Fruit fly (Drosophila melanogaster): Measurements from ENCODE around the gene Nepl17.

Gene Nepl17

dm6 chr3R:28851530-28851929 is 21.2 kb upstream of the Nepl17 start (continued):
- TF ChIP-seq Hmx (GFP tag; optimal IDR thresholded peaks at IDR 0.05) (no peak), rib (GFP tag; IDR thresholded peaks at IDR 0.05) (0 out of 2 replicates have a peak, but pooled peaks have one; percentile 27), nom (GFP tag; optimal IDR thresholded peaks at IDR 0.05) (peak; percentile 38), so (GFP tag; IDR thresholded peaks at IDR 0.05) (no peak)

- TF ChIP-seq kah (GFP tag; optimal IDR thresholded peaks at IDR 0.05) (no peak), CG7556 (GFP tag; optimal IDR thresholded peaks at IDR 0.05) (peak; percentile 53), CG17361 (GFP tag; IDR thresholded peaks at IDR 0.05) (peak; percentile 59; the same call in 2 of the 3 replicates), tna (GFP tag; IDR thresholded peaks at IDR 0.05; ENCODE audit: partially characterized antibody) (no peak), CG6272 (GFP tag; IDR thresholded peaks at IDR 0.05) (no peak), D (optimal IDR thresholded peaks at IDR 0.05) (no peak), D (GFP tag; optimal IDR thresholded peaks at IDR 0.05) (peak; percentile 38), tio (GFP tag; optimal IDR thresholded peaks at IDR 0.05) (peak; percentile 5), fd96Cb (tag; optimal IDR thresholded peaks at IDR 0.05) (peak; percentile 26), ems (GFP tag; optimal IDR thresholded peaks at IDR 0.05) (no peak), cwo (GFP tag; optimal IDR thresholded peaks at IDR 0.05) (no peak), Neu2 (GFP tag; optimal IDR thresholded peaks at IDR 0.05; ENCODE audit: borderline replicate concordance) (no peak), CG10267 (tag; optimal IDR thresholded peaks at IDR 0.05) (peak; percentile 12), CG30403 (GFP tag; optimal IDR thresholded peaks at IDR 0.05) (peak; percentile 39), Ets65A (GFP tag) (peak; percentile 83), CG10462 (GFP tag; optimal IDR thresholded peaks at IDR 0.05) (no peak), Oli (tag; optimal IDR thresholded peaks at IDR 0.05) (peak; percentile 16), CG11504 (tag; optimal IDR thresholded peaks at IDR 0.05) (peak; percentile 25), NfI (GFP tag; optimal IDR thresholded peaks at IDR 0.05) (no peak), CG4424 (GFP tag; optimal IDR thresholded peaks at IDR 0.05) (peak; percentile 8), CG1529 (GFP tag; optimal IDR thresholded peaks at IDR 0.05) (peak; percentile 28), phol (tag; optimal IDR thresholded peaks at IDR 0.05) (peak; percentile 45), nmo (GFP tag; optimal IDR thresholded peaks at IDR 0.05) (peak; percentile 34), stwl (tag; optimal IDR thresholded peaks at IDR 0.05) (no peak), ro (GFP tag; IDR thresholded peaks at IDR 0.05) (no peak), Ssrp (tag; optimal IDR thresholded peaks at IDR 0.05) (peak; percentile 16), CG10209 (GFP tag; optimal IDR thresholded peaks at IDR 0.05) (peak; percentile 14), CG7839 (tag; optimal IDR thresholded peaks at IDR 0.05) (peak; percentile 32), tin (GFP tag; optimal IDR thresholded peaks at IDR 0.05) (peak; percentile 18), zfh1 (GFP tag; IDR thresholded peaks at IDR 0.05) (no peak), HLH54F (GFP tag; optimal IDR thresholded peaks at IDR 0.05) (no peak), CG13287 (GFP tag; IDR thresholded peaks at IDR 0.05; ENCODE audit: partially characterized antibody) (no peak), Sox102F (GFP tag; optimal IDR thresholded peaks at IDR 0.05) (peak; percentile 41), dmrt99B (tag; optimal IDR thresholded peaks at IDR 0.05) (peak; percentile 5), CG18619 (GFP tag; optimal IDR thresholded peaks at IDR 0.05) (no peak), Xbp1 (GFP tag; optimal IDR thresholded peaks at IDR 0.05) (peak; percentile 6), lola (GFP tag; optimal IDR thresholded peaks at IDR 0.05) (peak in 1 of 3 experiments; percentile 48), CG17912 (GFP tag; optimal IDR thresholded peaks at IDR 0.05) (no peak), crol (GFP tag; IDR thresholded peaks at IDR 0.05) (no peak), CG31441 (GFP tag; IDR thresholded peaks at IDR 0.05) (peak; percentile 48), zf30C (GFP tag; optimal IDR thresholded peaks at IDR 0.05) (peak; percentile 37), Bgb (GFP tag; IDR thresholded peaks at IDR 0.05; ENCODE audit: partially characterized antibody) (no peak), unpg (GFP tag; optimal IDR thresholded peaks at IDR 0.05) (peak; percentile 31), CG10431 (GFP tag; optimal IDR thresholded peaks at IDR 0.05) (no peak), CG13775 (GFP tag; optimal IDR thresholded peaks at IDR 0.05) (no peak)
Observed at dm6 chr3R:28851966-28852377, 20.7 kb upstream of the Nepl17 start.
